Worm (Caenorhabditis elegans) whole organism, early embryonic: ENCODE measurements around the gene mfsd-10.

Source experiments
- B0310.2 ChIP-seq: sonication (generic microtip); optimal IDR thresholded peaks from 2 replicates; lab custom pipeline; 2016; ENCODE audit warnings: mild to moderate bottlenecking, missing genetic modification characterization, missing compliant biosample characterization
- F13C5.2 ChIP-seq: sonication (generic microtip); optimal IDR thresholded peaks from 2 replicates; lab custom pipeline; 2017; ENCODE audit warnings: mild to moderate bottlenecking, missing genetic modification characterization, inconsistent platforms, missing compliant biosample characterization
- aly-1 ChIP-seq: sonication (generic microtip); optimal IDR thresholded peaks from 2 replicates; lab custom pipeline; 2016; ENCODE audit warnings: missing genetic modification characterization, missing compliant biosample characterization
- ama-1 ChIP-seq: fragments of 150-350 bp; optimal IDR thresholded peaks from 2 replicates; lab custom pipeline; 2014
- ceh-13 ChIP-seq: fragments of 200-800 bp; sonication (Bioruptor generic); optimal IDR thresholded peaks from 2 replicates; lab custom pipeline; 2018; ENCODE audit warnings: mild to moderate bottlenecking, missing genetic modification characterization, missing compliant biosample characterization
- ceh-36 ChIP-seq: sonication (generic microtip); optimal IDR thresholded peaks from 2 replicates; lab custom pipeline; 2016; ENCODE audit warnings: missing genetic modification characterization, inconsistent platforms, missing compliant biosample characterization
- ets-7 ChIP-seq: sonication (generic microtip); optimal IDR thresholded peaks from 2 replicates; lab custom pipeline; 2016; ENCODE audit warnings: missing genotype, missing genetic modification characterization, missing compliant biosample characterization
- flt-1 ChIP-seq: fragments of 200-800 bp; sonication (Bioruptor generic); IDR thresholded peaks from 2 replicates; pipeline ENCODE4 v1.3.6; 2022; ENCODE audit warnings: missing genetic modification characterization, missing compliant biosample characterization
- hmbx-1 ChIP-seq: sonication (generic microtip); optimal IDR thresholded peaks from 2 replicates; lab custom pipeline; 2016; ENCODE audit warnings: mild to moderate bottlenecking, missing genetic modification characterization, missing compliant biosample characterization
- hmg-4 ChIP-seq: fragments of 200-800 bp; sonication (Bioruptor generic); optimal IDR thresholded peaks from 2 replicates; lab custom pipeline; 2018; ENCODE audit warnings: mild to moderate bottlenecking, missing genetic modification characterization, missing compliant biosample characterization
- hnd-1 ChIP-seq: sonication (generic microtip); optimal IDR thresholded peaks from 2 replicates; lab custom pipeline; 2016; ENCODE audit warnings: missing genetic modification characterization, missing compliant biosample characterization
- pes-1 ChIP-seq: fragments of 200-800 bp; sonication (Bioruptor generic); IDR thresholded peaks from 2 replicates; pipeline ENCODE4 v1.3.6; 2022; ENCODE audit warnings: missing genetic modification reagents, missing genetic modification characterization, missing compliant biosample characterization
- scrt-1 ChIP-seq: fragments of 200-800 bp; sonication (Bioruptor generic); IDR thresholded peaks from 2 replicates; pipeline ENCODE4 v1.3.6; 2022; ENCODE audit warnings: missing genetic modification characterization, missing compliant biosample characterization
- sea-1 ChIP-seq: fragments of 200-800 bp; sonication (Bioruptor generic); conservative IDR thresholded peaks from 2 replicates; pipeline ENCODE4 v1.3.6; 2022; ENCODE audit warnings: missing genetic modification characterization, missing compliant biosample characterization
- tbx-11 ChIP-seq: fragments of 200-800 bp; sonication (Bioruptor generic); IDR thresholded peaks from 2 replicates; pipeline ENCODE4 v1.3.6; 2022; ENCODE audit warnings: missing genetic modification characterization, missing compliant biosample characterization
- tbx-37 ChIP-seq: fragments of 200-800 bp; sonication (Bioruptor generic); conservative IDR thresholded peaks from 2 replicates; pipeline ENCODE4 v1.3.6; 2022; ENCODE audit warnings: missing genetic modification reagents, missing genetic modification characterization, missing compliant biosample characterization
- tra-4 ChIP-seq: sonication (generic microtip); optimal IDR thresholded peaks from 2 replicates; lab custom pipeline; 2017; ENCODE audit warnings: missing genetic modification characterization, missing compliant biosample characterization

Gene mfsd-10

DNA sequence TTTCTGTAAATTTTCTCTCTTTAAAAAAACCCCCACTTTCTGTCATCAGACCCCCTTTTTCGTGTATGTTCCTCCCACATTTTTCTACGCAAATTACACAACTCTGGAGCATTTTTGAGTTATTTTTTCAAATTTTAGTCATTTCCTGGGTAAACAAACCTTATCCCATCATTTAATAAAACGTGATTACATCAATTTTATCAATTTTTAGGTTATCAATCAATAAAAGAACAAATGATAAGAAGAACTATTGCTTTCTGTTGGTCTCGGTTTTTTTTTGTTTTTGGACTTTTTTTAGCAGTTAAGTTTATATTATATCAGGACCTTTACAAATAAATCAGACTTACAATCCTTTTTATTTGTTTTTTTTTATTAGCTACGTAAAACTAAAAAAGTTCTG lies 32.1 kb downstream of the mfsd-10 start, which contains the start of gene C53C11.2:
TSS of gene C53C11.2 (plus strand) at position 284 of the 400 bp plus-strand sequence.
- TF ChIP-seq ceh-36 (no peak), ceh-13 (GFP tag; lab: Kevin White, UChicago) (no peak), sea-1 (GFP tag; lab: Robert Waterston, UW) (no peak), scrt-1 (GFP tag; lab: Robert Waterston, UW) (no peak), ets-7 (tag; lab: Kevin White, UChicago) (no peak)

DNA sequence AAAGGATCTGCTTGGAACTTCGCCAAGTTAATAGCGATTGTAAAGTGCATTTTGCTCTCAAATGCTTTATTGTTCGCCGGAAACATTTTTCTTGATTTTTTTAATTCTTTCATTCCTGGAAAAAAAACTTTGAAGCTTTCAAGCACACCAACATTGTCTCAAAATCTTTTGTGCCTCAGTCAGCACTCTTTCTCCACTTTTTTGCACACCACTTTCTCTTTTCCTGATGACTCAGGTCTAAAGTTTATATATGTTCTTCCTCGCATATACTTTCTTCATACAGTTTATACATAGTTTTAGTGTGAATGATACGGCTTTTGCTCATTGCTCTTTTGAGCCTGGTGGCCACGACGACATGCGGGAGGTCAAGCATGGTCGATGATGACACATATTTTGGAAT lies 34.7 kb downstream of the mfsd-10 start, which contains the start of gene C53C11.5:
TSS of gene C53C11.5 (plus strand) at position 301 of the 400 bp plus-strand sequence.
- TF ChIP-seq tra-4 (no peak), pes-1 (GFP tag; lab: Robert Waterston, UW) (no peak), tbx-37 (no peak), scrt-1 (GFP tag; lab: Robert Waterston, UW) (no peak), ceh-13 (GFP tag; lab: Kevin White, UChicago) (no peak), hnd-1 (tag; lab: Kevin White, UChicago) (no peak), flt-1 (GFP tag; lab: Robert Waterston, UW) (no peak), ceh-36 (no peak), B0310.2 (tag; lab: Kevin White, UChicago) (no peak), aly-1 (tag; lab: Kevin White, UChicago) (no peak), sea-1 (GFP tag; lab: Robert Waterston, UW) (no peak), hmg-4 (no peak), ama-1 (no peak), ets-7 (tag; lab: Kevin White, UChicago) (no peak), F13C5.2 (tag; lab: Kevin White, UChicago) (no peak), tbx-11 (GFP tag; lab: Robert Waterston, UW) (no peak), hmbx-1 (tag; lab: Kevin White, UChicago) (no peak)

DNA sequence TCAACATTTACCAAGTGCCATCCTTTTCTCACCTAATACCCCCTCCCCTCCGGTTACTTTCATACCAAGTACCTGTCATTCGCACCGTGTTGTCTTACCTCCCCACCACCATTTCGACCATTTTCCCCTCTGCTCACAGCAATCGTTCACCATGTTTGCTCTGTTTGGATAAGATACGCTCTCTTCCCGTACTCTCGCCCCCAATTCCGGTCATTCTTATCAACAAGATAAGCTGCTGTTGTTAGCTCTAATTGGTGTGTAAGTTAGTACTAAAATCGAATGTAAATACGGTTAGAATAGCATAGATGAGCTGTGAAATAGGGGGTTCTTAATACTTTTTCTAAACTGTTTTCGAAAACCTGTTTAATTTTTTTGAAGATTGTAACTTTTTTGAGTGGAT lies 37.9 kb downstream of the mfsd-10 start:
- TF ChIP-seq hmbx-1 (tag; lab: Kevin White, UChicago) (no peak), aly-1 (tag; lab: Kevin White, UChicago) (no peak), scrt-1 (GFP tag; lab: Robert Waterston, UW) (no peak), ceh-13 (GFP tag; lab: Kevin White, UChicago) (no peak), tra-4 (no peak), ceh-36 (no peak), flt-1 (GFP tag; lab: Robert Waterston, UW) (no peak), sea-1 (GFP tag; lab: Robert Waterston, UW) (no peak), tbx-11 (GFP tag; lab: Robert Waterston, UW) (no peak), ama-1 (no peak), hmg-4 (no peak), F13C5.2 (tag; lab: Kevin White, UChicago) (no peak), ets-7 (tag; lab: Kevin White, UChicago) (no peak), pes-1 (GFP tag; lab: Robert Waterston, UW) (no peak)

DNA sequence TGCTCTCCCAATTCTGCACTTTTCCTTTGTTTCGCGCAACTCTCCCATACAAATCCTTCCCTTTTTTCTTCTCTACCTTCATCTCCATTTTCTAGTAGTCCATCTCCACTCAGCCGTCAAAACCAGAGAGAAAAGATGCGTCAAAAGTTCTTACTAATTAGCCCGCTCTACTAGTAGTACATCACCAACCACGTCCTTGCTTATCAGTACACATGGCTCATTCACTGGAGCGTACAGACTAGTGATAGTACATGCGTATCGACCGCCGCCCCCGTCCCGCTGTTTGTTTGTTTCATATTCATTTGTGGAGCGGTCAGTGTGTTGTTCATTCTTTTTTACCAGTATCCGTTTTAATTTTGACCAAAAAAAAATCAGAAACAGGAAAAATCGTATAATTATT lies 39.4 kb downstream of the mfsd-10 start:
- TF ChIP-seq flt-1 (GFP tag; lab: Robert Waterston, UW) (no peak), B0310.2 (tag; lab: Kevin White, UChicago) (no peak), pes-1 (GFP tag; lab: Robert Waterston, UW) (no peak), ama-1 (no peak), aly-1 (tag; lab: Kevin White, UChicago) (no peak), hmbx-1 (tag; lab: Kevin White, UChicago) (no peak), hnd-1 (tag; lab: Kevin White, UChicago) (no peak), ceh-13 (GFP tag; lab: Kevin White, UChicago) (no peak), tra-4 (no peak), tbx-37 (no peak), tbx-11 (GFP tag; lab: Robert Waterston, UW) (no peak), hmg-4 (no peak)

DNA sequence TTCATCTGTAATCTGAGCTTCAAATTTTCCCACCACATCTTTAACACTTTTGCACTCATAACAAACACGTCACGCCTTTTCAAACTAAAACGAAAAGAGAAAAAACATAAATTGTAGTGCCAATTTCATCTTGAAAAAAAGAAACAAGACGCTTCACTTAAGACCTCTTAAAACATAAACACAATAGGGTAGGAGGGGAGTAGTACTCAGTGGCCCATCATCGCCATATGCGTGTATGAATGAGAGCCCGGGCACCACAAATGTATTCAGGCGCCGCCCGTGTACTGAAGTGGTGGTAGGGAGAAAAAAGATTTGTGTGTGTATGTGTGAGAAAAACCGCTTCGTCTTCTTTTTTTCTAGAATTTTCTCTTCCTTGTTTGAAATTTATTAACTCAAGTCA lies 41.2 kb downstream of the mfsd-10 start:
- TF ChIP-seq hmg-4 (no peak), tbx-11 (GFP tag; lab: Robert Waterston, UW) (no peak), pes-1 (GFP tag; lab: Robert Waterston, UW) (no peak), ets-7 (tag; lab: Kevin White, UChicago) (no peak), F13C5.2 (tag; lab: Kevin White, UChicago) (no peak), B0310.2 (tag; lab: Kevin White, UChicago) (no peak), hnd-1 (tag; lab: Kevin White, UChicago) (no peak), scrt-1 (GFP tag; lab: Robert Waterston, UW) (no peak), flt-1 (GFP tag; lab: Robert Waterston, UW) (no peak), ceh-36 (no peak), ama-1 (no peak), tra-4 (no peak), aly-1 (tag; lab: Kevin White, UChicago) (no peak), tbx-37 (no peak), sea-1 (GFP tag; lab: Robert Waterston, UW) (no peak), hmbx-1 (tag; lab: Kevin White, UChicago) (no peak), ceh-13 (GFP tag; lab: Kevin White, UChicago) (no peak)

DNA sequence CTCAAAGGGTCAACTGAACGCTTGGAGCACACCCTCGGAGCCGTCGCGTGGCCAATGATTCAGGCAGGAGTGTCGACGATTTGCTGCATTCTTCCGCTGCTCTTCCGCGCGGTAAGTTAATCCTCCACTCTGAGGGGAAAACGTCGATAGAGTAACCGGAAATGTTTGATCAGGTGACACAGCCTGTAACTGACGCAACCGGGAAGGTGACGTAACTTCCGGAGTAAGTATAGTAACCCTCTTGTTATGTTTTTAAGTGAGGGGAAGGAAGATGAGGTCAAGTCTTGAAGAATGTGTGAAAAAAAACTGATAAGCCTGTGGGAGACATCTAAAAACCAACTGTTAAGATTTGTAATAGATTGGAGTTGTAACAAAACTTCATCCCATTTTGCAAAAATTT lies 43.5 kb downstream of the mfsd-10 start:
- TF ChIP-seq pes-1 (GFP tag; lab: Robert Waterston, UW), result no peak
- no peak for TF ChIP-seq hmg-4
- TF ChIP-seq flt-1 (GFP tag; lab: Robert Waterston, UW), result no peak
- no peak for TF ChIP-seq hmbx-1 (tag; lab: Kevin White, UChicago)
- TF ChIP-seq hnd-1 (tag; lab: Kevin White, UChicago), result no peak
- no peak for TF ChIP-seq tbx-37
- TF ChIP-seq aly-1 (tag; lab: Kevin White, UChicago), result no peak
- no peak for TF ChIP-seq ets-7 (tag; lab: Kevin White, UChicago)
- no peak for TF ChIP-seq ceh-13 (GFP tag; lab: Kevin White, UChicago)
- no peak for TF ChIP-seq ceh-36
- TF ChIP-seq tbx-11 (GFP tag; lab: Robert Waterston, UW), result no peak
- no peak for TF ChIP-seq sea-1 (GFP tag; lab: Robert Waterston, UW)
- no peak for TF ChIP-seq F13C5.2 (tag; lab: Kevin White, UChicago)
- TF ChIP-seq B0310.2 (tag; lab: Kevin White, UChicago), result no peak
- no peak for TF ChIP-seq ama-1
- TF ChIP-seq scrt-1 (GFP tag; lab: Robert Waterston, UW), result no peak
- no peak for TF ChIP-seq tra-4

DNA sequence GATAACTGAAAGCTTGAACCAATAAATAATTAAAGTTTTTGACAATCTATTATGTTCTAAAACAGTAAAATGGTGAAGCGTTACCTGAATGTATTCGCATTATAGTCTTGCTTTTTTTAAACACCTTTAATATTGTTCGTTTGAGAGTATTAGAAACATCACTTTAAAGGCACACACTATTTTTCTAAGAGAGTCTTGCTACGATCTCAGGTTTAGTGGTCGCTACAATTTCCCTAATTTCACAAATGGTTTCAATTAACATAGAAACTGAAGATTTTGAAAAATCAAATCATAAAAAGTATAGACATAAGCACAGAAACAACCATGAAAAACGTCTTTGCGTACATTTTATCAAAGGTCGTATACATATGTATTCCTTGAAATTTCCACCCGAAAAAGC lies 47.9 kb downstream of the mfsd-10 start:
- no peak for TF ChIP-seq B0310.2 (tag; lab: Kevin White, UChicago)
- no peak for TF ChIP-seq tbx-37
- no peak for TF ChIP-seq F13C5.2 (tag; lab: Kevin White, UChicago)
- no peak for TF ChIP-seq ets-7 (tag; lab: Kevin White, UChicago)
- no peak for TF ChIP-seq hmg-4
- TF ChIP-seq hnd-1 (tag; lab: Kevin White, UChicago), result no peak
- no peak for TF ChIP-seq tbx-11 (GFP tag; lab: Robert Waterston, UW)
- no peak for TF ChIP-seq ceh-13 (GFP tag; lab: Kevin White, UChicago)
- no peak for TF ChIP-seq scrt-1 (GFP tag; lab: Robert Waterston, UW)
- no peak for TF ChIP-seq tra-4
- TF ChIP-seq hmbx-1 (tag; lab: Kevin White, UChicago), result no peak
- TF ChIP-seq flt-1 (GFP tag; lab: Robert Waterston, UW), result no peak
